Fruit fly (Drosophila melanogaster) whole organism, embryonic: ENCODE data around the gene Klp61F.

Experiments
- B-H2 ChIP-seq: fragments of 200-800 bp; sonication (Bioruptor generic); optimal IDR thresholded peaks from 2 replicates; lab custom pipeline; 2018; ENCODE audit warnings: missing biosample characterization, mild to moderate bottlenecking, missing genetic modification characterization
- CG10209 ChIP-seq: fragments of 200-800 bp; sonication (Bioruptor generic); optimal IDR thresholded peaks from 3 replicates; lab custom pipeline; 2017; ENCODE audit warnings: missing biosample characterization, mild to moderate bottlenecking, missing genetic modification characterization, missing genetic modification reagents
- CG11093 ChIP-seq: fragments of 200-800 bp; sonication (Bioruptor generic); IDR thresholded peaks from 3 replicates; pipeline ENCODE4 v1.3.6; 2022; ENCODE audit warnings: missing biosample characterization, missing genetic modification characterization
- CG11247 ChIP-seq: fragments of 200-800 bp; sonication (Bioruptor generic); IDR thresholded peaks from 2 replicates; pipeline ENCODE4 v1.3.6; 2022; ENCODE audit warnings: missing biosample characterization, missing genetic modification characterization
- CG13287 ChIP-seq: fragments of 200-800 bp; sonication (Bioruptor generic); IDR thresholded peaks from 2 replicates; pipeline ENCODE4 v1.3.6; 2022; ENCODE audit warnings: missing biosample characterization, missing genetic modification characterization; ENCODE audit not compliant: partially characterized antibody
- CG15479 ChIP-seq: fragments of 200-800 bp; sonication (Bioruptor generic); optimal IDR thresholded peaks from 3 replicates; lab custom pipeline; 2019; ENCODE audit warnings: missing biosample characterization, mild to moderate bottlenecking, missing genetic modification characterization, moderate library complexity
- CG1603 ChIP-seq: fragments of 200-800 bp; sonication (Bioruptor generic); optimal IDR thresholded peaks from 2 replicates; lab custom pipeline; 2019; ENCODE audit warnings: missing biosample characterization, mild to moderate bottlenecking, missing genetic modification characterization, moderate library complexity
- CG17186 ChIP-seq: fragments of 200-800 bp; sonication (Bioruptor generic); optimal IDR thresholded peaks from 3 replicates; lab custom pipeline; 2017; ENCODE audit warnings: missing biosample characterization, missing genetic modification reagents, missing genetic modification characterization
- CG17568 ChIP-seq: fragments of 200-800 bp; sonication (Bioruptor generic); optimal IDR thresholded peaks from 2 replicates; lab custom pipeline; 2018; ENCODE audit warnings: missing biosample characterization, mild to moderate bottlenecking, missing genetic modification characterization, moderate library complexity
- CG17802 ChIP-seq: fragments of 200-800 bp; sonication (Bioruptor generic); optimal IDR thresholded peaks from 2 replicates; lab custom pipeline; 2018; ENCODE audit warnings: missing biosample characterization, mild to moderate bottlenecking, missing genetic modification characterization, moderate library complexity
- CG18011 ChIP-seq: fragments of 200-800 bp; sonication (Bioruptor generic); optimal IDR thresholded peaks from 2 replicates; lab custom pipeline; 2017; ENCODE audit warnings: missing biosample characterization, missing genetic modification characterization, mild to moderate bottlenecking, moderate library complexity, missing genotype
- CG2120 ChIP-seq: fragments of 200-800 bp; sonication (Bioruptor generic); optimal IDR thresholded peaks from 3 replicates; lab custom pipeline; 2016; ENCODE audit warnings: missing biosample characterization, missing genetic modification characterization
- CG7745 ChIP-seq: fragments of 200-800 bp; sonication (Bioruptor generic); optimal IDR thresholded peaks from 2 replicates; lab custom pipeline; 2018; ENCODE audit warnings: missing biosample characterization, mild to moderate bottlenecking, missing genetic modification characterization, moderate library complexity
- CG7928 ChIP-seq: fragments of 200-800 bp; sonication (Bioruptor generic); optimal IDR thresholded peaks from 2 replicates; lab custom pipeline; 2017; ENCODE audit warnings: missing biosample characterization, mild to moderate bottlenecking, missing genetic modification characterization
- CG8290 ChIP-seq, 3 experiments: fragments of 200-800 bp; sonication (Bioruptor generic); optimal IDR thresholded peaks; 2 replicates each; lab custom pipeline; 2016 to 2019; ENCODE audit warnings: missing biosample characterization in 3 of 3, missing genetic modification characterization in 3 of 3, mild to moderate bottlenecking in 2 of 3, moderate library complexity in 1 of 3
- CG8924 ChIP-seq: fragments of 200-800 bp; optimal IDR thresholded peaks from 3 replicates; lab custom pipeline; 2019; ENCODE audit warnings: missing biosample characterization, mild to moderate bottlenecking, missing genetic modification characterization, moderate library complexity
- CG9609 ChIP-seq: fragments of 200-800 bp; sonication (Bioruptor generic); optimal IDR thresholded peaks from 3 replicates; lab custom pipeline; 2016; ENCODE audit warnings: missing biosample characterization, missing genetic modification characterization
- D19A ChIP-seq: fragments of 200-800 bp; optimal IDR thresholded peaks from 3 replicates; lab custom pipeline; 2019; ENCODE audit warnings: missing biosample characterization, mild to moderate bottlenecking, missing genetic modification characterization, moderate library complexity
- Dll ChIP-seq: fragments of 200-800 bp; sonication (Bioruptor generic); IDR thresholded peaks from 4 replicates; pipeline ENCODE4 v1.3.6; 2022; ENCODE audit warnings: missing biosample characterization, missing genetic modification characterization; ENCODE audit not compliant: partially characterized antibody
- Fer3 ChIP-seq: fragments of 200-800 bp; sonication (Bioruptor generic); optimal IDR thresholded peaks from 2 replicates; lab custom pipeline; 2018; ENCODE audit warnings: missing biosample characterization, mild to moderate bottlenecking, missing genetic modification characterization, moderate library complexity
- HLH3B ChIP-seq: fragments of 200-800 bp; sonication (Bioruptor generic); IDR thresholded peaks from 2 replicates; pipeline ENCODE4 v1.3.6; 2022; ENCODE audit warnings: missing biosample characterization, missing genetic modification characterization
- HLHmδ ChIP-seq: fragments of 200-800 bp; sonication (Bioruptor generic); optimal IDR thresholded peaks from 2 replicates; lab custom pipeline; 2018; ENCODE audit warnings: missing biosample characterization, mild to moderate bottlenecking, missing genetic modification characterization, moderate library complexity
- MTF-1 ChIP-seq: fragments of 200-800 bp; sonication (Bioruptor generic); optimal IDR thresholded peaks from 2 replicates; lab custom pipeline; 2018; ENCODE audit warnings: missing biosample characterization, mild to moderate bottlenecking, missing genetic modification characterization, borderline replicate concordance
- NC2β ChIP-seq: fragments of 200-800 bp; sonication (Bioruptor generic); optimal IDR thresholded peaks from 2 replicates; lab custom pipeline; 2016; ENCODE audit warnings: missing biosample characterization, missing genetic modification characterization
- Opbp ChIP-seq: fragments of 200-800 bp; sonication (Bioruptor generic); IDR thresholded peaks from 3 replicates; pipeline ENCODE4 v1.3.6; 2022; ENCODE audit warnings: missing biosample characterization, missing genetic modification characterization; ENCODE audit not compliant: partially characterized antibody
- Sry-δ ChIP-seq: fragments of 200-800 bp; sonication (Bioruptor generic); optimal IDR thresholded peaks from 2 replicates; lab custom pipeline; 2016; ENCODE audit warnings: missing biosample characterization, missing genetic modification characterization
- chif ChIP-seq, 2 experiments: fragments of 200-800 bp; sonication (Bioruptor generic); optimal IDR thresholded peaks; 3 replicates each; lab custom pipeline; 2016; ENCODE audit warnings: missing biosample characterization in 2 of 2, missing genetic modification characterization in 2 of 2
- cwo ChIP-seq: fragments of 200-800 bp; sonication (Bioruptor generic); optimal IDR thresholded peaks from 3 replicates; lab custom pipeline; 2017; ENCODE audit warnings: missing biosample characterization, missing genetic modification characterization, mild to moderate bottlenecking, moderate library complexity, missing genetic modification reagents
- da ChIP-seq: fragments of 200-800 bp; sonication (Bioruptor generic); optimal IDR thresholded peaks from 2 replicates; lab custom pipeline; 2016; ENCODE audit warnings: missing biosample characterization, missing genetic modification characterization
- disco-r ChIP-seq: fragments of 200-800 bp; sonication (Bioruptor generic); optimal IDR thresholded peaks from 2 replicates; lab custom pipeline; 2016; ENCODE audit warnings: missing biosample characterization, missing genetic modification characterization
- ewg ChIP-seq: fragments of 200-800 bp; sonication (Bioruptor generic); optimal IDR thresholded peaks from 3 replicates; lab custom pipeline; 2017; ENCODE audit warnings: mild to moderate bottlenecking, missing biosample characterization, missing genetic modification reagents, missing genetic modification characterization
- exex ChIP-seq: fragments of 200-800 bp; sonication (Bioruptor generic); optimal IDR thresholded peaks from 4 replicates; lab custom pipeline; 2018; ENCODE audit warnings: missing biosample characterization, mild to moderate bottlenecking, missing genetic modification characterization, moderate library complexity
- fru ChIP-seq: fragments of >200 bp; optimal IDR thresholded peaks from 2 replicates; lab custom pipeline; 2017
- hb ChIP-seq: fragments of 200-800 bp; sonication (Bioruptor generic); IDR thresholded peaks from 3 replicates; pipeline ENCODE4 v1.3.6; 2022; ENCODE audit warnings: missing biosample characterization, missing genetic modification characterization; ENCODE audit not compliant: partially characterized antibody
- insv ChIP-seq, 2 experiments: fragments of 200-800 bp; sonication (Bioruptor generic); optimal IDR thresholded peaks; 3 replicates each; lab custom pipeline; 2016 to 2018; ENCODE audit warnings: missing biosample characterization in 2 of 2, missing genetic modification characterization in 2 of 2
- jing ChIP-seq: fragments of 200-800 bp; sonication (Bioruptor generic); optimal IDR thresholded peaks from 2 replicates; lab custom pipeline; 2018; ENCODE audit warnings: missing biosample characterization, mild to moderate bottlenecking, missing genetic modification characterization
- kah ChIP-seq: fragments of 200-800 bp; sonication (Bioruptor generic); optimal IDR thresholded peaks from 2 replicates; lab custom pipeline; 2018; ENCODE audit warnings: missing biosample characterization, mild to moderate bottlenecking, missing genetic modification characterization
- kni ChIP-seq: fragments of 200-800 bp; sonication (Bioruptor generic); optimal IDR thresholded peaks from 3 replicates; lab custom pipeline; 2017; ENCODE audit warnings: mild to moderate bottlenecking, missing biosample characterization, missing genetic modification reagents, missing genetic modification characterization
- lab ChIP-seq: fragments of 200-800 bp; sonication (Bioruptor generic); optimal IDR thresholded peaks from 3 replicates; lab custom pipeline; 2017; ENCODE audit warnings: missing biosample characterization, missing genetic modification characterization, mild to moderate bottlenecking, moderate library complexity, missing genetic modification reagents
- lmd ChIP-seq: fragments of 200-800 bp; sonication (Bioruptor generic); IDR thresholded peaks from 2 replicates; pipeline ENCODE4 v1.3.6; 2022; ENCODE audit warnings: missing biosample characterization, missing genetic modification characterization
- nerfin-2 ChIP-seq: fragments of 200-800 bp; sonication (Bioruptor generic); IDR thresholded peaks from 2 replicates; pipeline ENCODE4 v1.3.6; 2022; ENCODE audit warnings: missing biosample characterization, missing genetic modification characterization; ENCODE audit not compliant: partially characterized antibody
- p53 ChIP-seq: fragments of 200-800 bp; sonication (Bioruptor generic); optimal IDR thresholded peaks from 2 replicates; lab custom pipeline; 2016; ENCODE audit warnings: missing biosample characterization, missing genetic modification characterization
- pb ChIP-seq: fragments of 200-800 bp; sonication (Bioruptor generic); optimal IDR thresholded peaks from 3 replicates; lab custom pipeline; 2016; ENCODE audit warnings: missing biosample characterization, missing genetic modification characterization
- sens-2 ChIP-seq: fragments of 200-800 bp; sonication (Bioruptor generic); IDR thresholded peaks from 2 replicates; pipeline ENCODE4 v1.3.6; 2022; ENCODE audit warnings: missing biosample characterization, missing genetic modification characterization
- slbo ChIP-seq: fragments of 200-800 bp; sonication (Bioruptor generic); IDR thresholded peaks from 2 replicates; pipeline ENCODE4 v1.3.6; 2022; ENCODE audit warnings: missing biosample characterization, missing genetic modification characterization
- slou ChIP-seq: fragments of 200-800 bp; sonication (Bioruptor generic); optimal IDR thresholded peaks from 3 replicates; lab custom pipeline; 2016; ENCODE audit warnings: missing biosample characterization, missing genetic modification characterization
- zf30C ChIP-seq: fragments of 200-800 bp; sonication (Bioruptor generic); optimal IDR thresholded peaks from 3 replicates; lab custom pipeline; 2018; ENCODE audit warnings: missing biosample characterization, mild to moderate bottlenecking, missing genetic modification characterization

Klp61F gene

DNA sequence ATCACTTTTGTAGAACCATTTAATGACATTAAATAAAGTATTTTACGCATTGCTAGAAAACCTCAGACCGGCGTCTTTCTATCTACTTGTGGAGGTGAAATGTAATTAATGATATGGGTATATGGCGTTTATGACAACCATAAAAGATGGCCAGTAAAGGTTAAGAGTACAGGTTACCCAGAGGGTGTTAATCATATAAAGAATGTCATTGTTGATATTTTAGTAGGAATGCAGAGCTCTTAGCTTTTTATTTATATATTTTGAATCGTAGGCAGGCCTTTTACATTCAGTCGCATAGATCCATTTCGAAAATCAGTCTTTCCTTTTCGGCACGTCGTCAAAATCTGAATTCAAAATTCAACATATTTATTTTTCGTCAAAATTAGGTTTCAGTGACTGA lies 4.7 kb upstream of the Klp61F start, which contains the start of gene Bfc:
Gene Bfc, plus strand, starts transcription at position 301 of the 400 bp plus-strand sequence.
- no peak for TF ChIP-seq nerfin-2 (GFP tag; lab: Robert Waterston, UW)
- no peak for TF ChIP-seq Sry-δ
- TF ChIP-seq CG18011: no peak
- TF ChIP-seq slbo (GFP tag; lab: Robert Waterston, UW): no peak
- TF ChIP-seq HLH3B (GFP tag; lab: Robert Waterston, UW): no peak
- no peak for TF ChIP-seq sens-2 (GFP tag; lab: Robert Waterston, UW)
- no peak for TF ChIP-seq CG1603 (tag; lab: Kevin White, UChicago)
- TF ChIP-seq kni (GFP tag; lab: Kevin White, UChicago): no peak
- no peak for TF ChIP-seq Dll (GFP tag; lab: Robert Waterston, UW)
- TF ChIP-seq CG11093: no peak

- TF ChIP-seq CG7745 (no peak), exex (tag; lab: Kevin White, UChicago) (no peak), B-H2 (GFP tag; lab: Kevin White, UChicago) (no peak), CG13287 (peak; percentile 88), CG15479 (no peak), Fer3 (no peak), MTF-1 (no peak), cwo (no peak), ewg (GFP tag; lab: Kevin White, UChicago) (peak; percentile 28), kah (no peak), CG11247 (GFP tag; lab: Robert Waterston, UW) (no peak; the same call in 1 of the 2 replicates), jing (GFP tag; lab: Kevin White, UChicago) (no peak), CG8290 (GFP tag; optimal IDR thresholded peaks at IDR 0.05; lab: Kevin White, UChicago) (no peak), CG8290 (tag; optimal IDR thresholded peaks at IDR 0.05; lab: Kevin White, UChicago) (peak in 1 of 2 experiments; percentile 27), lmd (GFP tag; lab: Robert Waterston, UW) (no peak; the same call in 1 of the 2 replicates), CG2120 (GFP tag; lab: Kevin White, UChicago) (peak; percentile 78), CG10209 (GFP tag; lab: Kevin White, UChicago) (no peak), da (GFP tag; lab: Kevin White, UChicago) (peak; percentile 19), p53 (peak; percentile 17), pb (peak; percentile 4), chif (GFP tag; optimal IDR thresholded peaks at IDR 0.05; lab: Kevin White, UChicago) (peak; percentile 49 to 63), lab (GFP tag; lab: Kevin White, UChicago) (peak; percentile 49), slou (GFP tag; lab: Kevin White, UChicago) (no peak), CG9609 (peak; percentile 36), NC2β (GFP tag; lab: Kevin White, UChicago) (peak; percentile 38), insv (GFP tag; optimal IDR thresholded peaks at IDR 0.05; lab: Kevin White, UChicago) (peak in 1 of 2 experiments; percentile 27), D19A (no peak), Opbp (GFP tag; lab: Robert Waterston, UW) (peak; percentile 73), hb (GFP tag; lab: Robert Waterston, UW) (peak; percentile 74), CG8924 (tag; lab: Kevin White, UChicago) (peak; percentile 10), CG17802 (tag; lab: Kevin White, UChicago) (peak; percentile 74), CG17568 (no peak), CG7928 (GFP tag; lab: Kevin White, UChicago) (peak; percentile 10), fru (lab: Kevin White, UChicago) (no peak), CG17186 (GFP tag; lab: Kevin White, UChicago) (peak; percentile 68), HLHmδ (GFP tag; lab: Kevin White, UChicago) (no peak), disco-r (GFP tag; lab: Kevin White, UChicago) (no peak), kni (GFP tag; lab: Kevin White, UChicago) (peak; percentile 13), zf30C (GFP tag; lab: Kevin White, UChicago) (no peak)
Measured at dm6 chr3L:1247627-1248295, 2.1 kb upstream of the Klp61F start, which contains the start of the genes Psf1 and Sac1. Gene Psf1, minus strand, starts transcription at chr3L:1247677. Gene Sac1, plus strand, starts transcription at chr3L:1247817.
